Worm (Caenorhabditis elegans) whole organism, L3 larva: Measurements from ENCODE around the gene vhp-1.

ENCODE experiments used
- R02D3.7 ChIP-seq: fragments of 150-350 bp; optimal IDR thresholded peaks from 2 replicates; lab custom pipeline; 2014; ENCODE audit warnings: missing biosample characterization, missing genetic modification characterization
- ZK546.5 ChIP-seq: sonication (generic microtip); optimal IDR thresholded peaks from 2 replicates; lab custom pipeline; 2017; ENCODE audit warnings: missing biosample characterization, missing genetic modification characterization
- aly-2 ChIP-seq: fragments of 150-350 bp; optimal IDR thresholded peaks from 2 replicates; lab custom pipeline; 2014; ENCODE audit warnings: missing biosample characterization, missing genetic modification characterization
- ceh-16 ChIP-seq: sonication (generic microtip); optimal IDR thresholded peaks from 2 replicates; lab custom pipeline; 2017; ENCODE audit warnings: missing biosample characterization, missing genetic modification characterization
- ceh-28 ChIP-seq: fragments of 150-350 bp; optimal IDR thresholded peaks from 2 replicates; lab custom pipeline; 2014; ENCODE audit warnings: missing biosample characterization, missing genetic modification reagents, missing genetic modification characterization
- ceh-82 ChIP-seq: fragments of 150-350 bp; optimal IDR thresholded peaks from 2 replicates; lab custom pipeline; 2014; ENCODE audit warnings: missing biosample characterization, missing genetic modification characterization
- ceh-9 ChIP-seq: sonication (generic microtip); optimal IDR thresholded peaks from 2 replicates; lab custom pipeline; 2018; ENCODE audit warnings: missing biosample characterization, missing genetic modification characterization
- egl-27 ChIP-seq: sonication (generic microtip); optimal IDR thresholded peaks from 4 replicates; lab custom pipeline; 2017; ENCODE audit warnings: missing biosample characterization, missing genetic modification reagents, missing genetic modification characterization
- egl-5 ChIP-seq: fragments of 150-350 bp; optimal IDR thresholded peaks from 2 replicates; lab custom pipeline; 2017; ENCODE audit warnings: missing biosample characterization, missing genetic modification reagents, missing genetic modification characterization, inconsistent platforms
- elt-2 ChIP-seq: sonication (generic microtip); optimal IDR thresholded peaks from 2 replicates; lab custom pipeline; 2016; ENCODE audit warnings: missing genetic modification reagents, mild to moderate bottlenecking, missing genetic modification characterization, missing compliant biosample characterization
- eor-1 ChIP-seq, 2 experiments: fragments of 150-350 bp; optimal IDR thresholded peaks; 2 replicates each; lab custom pipeline; 2014 to 2018; ENCODE audit warnings: missing biosample characterization in 2 of 2, missing genetic modification characterization in 2 of 2
- fkh-10 ChIP-seq: sonication (generic microtip); optimal IDR thresholded peaks from 2 replicates; lab custom pipeline; 2017; ENCODE audit warnings: missing biosample characterization, missing genetic modification reagents, missing genetic modification characterization
- fos-1 ChIP-seq: fragments of 150-350 bp; optimal IDR thresholded peaks from 2 replicates; lab custom pipeline; 2014; ENCODE audit warnings: missing biosample characterization, missing genetic modification characterization
- hmg-11 ChIP-seq: sonication (generic microtip); optimal IDR thresholded peaks from 2 replicates; lab custom pipeline; 2016; ENCODE audit warnings: missing genetic modification characterization, missing compliant biosample characterization
- jun-1 ChIP-seq: fragments of 150-350 bp; optimal IDR thresholded peaks from 2 replicates; lab custom pipeline; 2014; ENCODE audit warnings: missing biosample characterization, missing genetic modification reagents, missing genetic modification characterization
- lin-15B ChIP-seq: fragments of 150-350 bp; optimal IDR thresholded peaks from 2 replicates; lab custom pipeline; 2014; ENCODE audit warnings: missing biosample characterization, missing genetic modification characterization
- lin-39 ChIP-seq: fragments of 150-350 bp; optimal IDR thresholded peaks from 2 replicates; lab custom pipeline; 2018; ENCODE audit warnings: missing biosample characterization, missing genetic modification reagents, missing genetic modification characterization
- lsy-12 ChIP-seq: sonication (generic microtip); optimal IDR thresholded peaks from 2 replicates; lab custom pipeline; 2016; ENCODE audit warnings: mild to moderate bottlenecking, missing genetic modification characterization, missing compliant biosample characterization
- mdl-1 ChIP-seq: fragments of 150-350 bp; optimal IDR thresholded peaks from 2 replicates; lab custom pipeline; 2014; ENCODE audit warnings: missing biosample characterization, missing genetic modification characterization
- mml-1 ChIP-seq: fragments of 150-350 bp; sonication (generic microtip); optimal IDR thresholded peaks from 3 replicates; lab custom pipeline; 2014; ENCODE audit warnings: missing biosample characterization, missing genetic modification characterization
- nfya-1 ChIP-seq: sonication (generic microtip); optimal IDR thresholded peaks from 2 replicates; lab custom pipeline; 2017; ENCODE audit warnings: missing genetic modification characterization, mild to moderate bottlenecking, missing compliant biosample characterization, antibody characterized with exemption, moderate library complexity; ENCODE audit not compliant: insufficient read depth
- nhr-11 ChIP-seq: fragments of 150-350 bp; optimal IDR thresholded peaks from 2 replicates; lab custom pipeline; 2014; ENCODE audit warnings: missing biosample characterization, missing genetic modification characterization
- nhr-12 ChIP-seq: fragments of 150-350 bp; optimal IDR thresholded peaks from 2 replicates; lab custom pipeline; 2014; ENCODE audit warnings: missing biosample characterization, missing genetic modification characterization
- nhr-23 ChIP-seq: fragments of 150-350 bp; optimal IDR thresholded peaks from 2 replicates; lab custom pipeline; 2014; ENCODE audit warnings: missing biosample characterization, missing genetic modification reagents, missing genetic modification characterization
- nhr-237 ChIP-seq: fragments of 150-350 bp; optimal IDR thresholded peaks from 2 replicates; lab custom pipeline; 2014; ENCODE audit warnings: missing biosample characterization, missing genetic modification characterization
- nhr-25 ChIP-seq: sonication (generic microtip); optimal IDR thresholded peaks from 2 replicates; lab custom pipeline; 2017; ENCODE audit warnings: missing biosample characterization, missing genetic modification characterization
- nhr-28 ChIP-seq: fragments of 150-350 bp; optimal IDR thresholded peaks from 2 replicates; lab custom pipeline; 2014; ENCODE audit warnings: missing biosample characterization, missing genetic modification characterization
- nhr-43 ChIP-seq: sonication (generic microtip); optimal IDR thresholded peaks from 2 replicates; lab custom pipeline; 2016; ENCODE audit warnings: mild to moderate bottlenecking, missing genetic modification characterization, missing compliant biosample characterization; ENCODE audit not compliant: poor library complexity, severe bottlenecking
- nhr-67 ChIP-seq: fragments of 150-350 bp; optimal IDR thresholded peaks from 2 replicates; lab custom pipeline; 2014; ENCODE audit warnings: missing biosample characterization, missing genetic modification characterization
- nhr-76 ChIP-seq: fragments of 150-350 bp; sonication (generic microtip); optimal IDR thresholded peaks from 5 replicates; lab custom pipeline; 2014; ENCODE audit warnings: missing biosample characterization, missing genetic modification characterization
- pha-4 ChIP-seq: fragments of 150-350 bp; optimal IDR thresholded peaks from 2 replicates; lab custom pipeline; 2014; ENCODE audit warnings: missing biosample characterization, missing genetic modification reagents, missing genetic modification characterization
- pqm-1 ChIP-seq: fragments of 150-350 bp; optimal IDR thresholded peaks from 2 replicates; lab custom pipeline; 2017; ENCODE audit warnings: missing biosample characterization, missing genetic modification characterization, inconsistent platforms
- sea-2 ChIP-seq: fragments of 150-350 bp; sonication (generic microtip); optimal IDR thresholded peaks from 4 replicates; lab custom pipeline; 2014; ENCODE audit warnings: missing biosample characterization, missing genetic modification reagents, missing genetic modification characterization
- skn-1 ChIP-seq: fragments of 150-350 bp; optimal IDR thresholded peaks from 2 replicates; lab custom pipeline; 2014; ENCODE audit warnings: missing biosample characterization, missing genetic modification characterization
- snpc-4 ChIP-seq: fragments of 150-350 bp; optimal IDR thresholded peaks from 2 replicates; lab custom pipeline; 2014; ENCODE audit warnings: missing biosample characterization, missing genetic modification characterization
- tbx-2 ChIP-seq: sonication (generic microtip); optimal IDR thresholded peaks from 2 replicates; lab custom pipeline; 2016; ENCODE audit warnings: mild to moderate bottlenecking, missing genetic modification characterization, missing compliant biosample characterization
- unc-39 ChIP-seq: sonication (generic microtip); optimal IDR thresholded peaks from 4 replicates; lab custom pipeline; 2017; ENCODE audit warnings: missing biosample characterization, missing genetic modification characterization
- unc-62 ChIP-seq: fragments of 150-350 bp; sonication (generic microtip); optimal IDR thresholded peaks from 4 replicates; lab custom pipeline; 2014; ENCODE audit warnings: missing biosample characterization, missing genetic modification reagents, missing genetic modification characterization
- ztf-11 ChIP-seq: fragments of 150-350 bp; optimal IDR thresholded peaks from 2 replicates; lab custom pipeline; 2014; ENCODE audit warnings: missing biosample characterization, missing genetic modification characterization

The vhp-1 gene

ce11 chrII:5373275-5374047, 50.4 kb downstream of the vhp-1 start, which contains the start of the genes agt-2 and F09E5.3 (continued):
- no peak for TF ChIP-seq mml-1 (tag; lab: Kevin White, UChicago)
- TF ChIP-seq tbx-2 (tag; lab: Kevin White, UChicago): peak; percentile 73
- TF ChIP-seq mdl-1: no peak
- peak; percentile 97 for TF ChIP-seq pha-4 (tag; lab: Kevin White, UChicago)
- TF ChIP-seq ceh-82 (tag; lab: Kevin White, UChicago): peak; percentile 36
- peak; percentile 97 for TF ChIP-seq nhr-23 (tag; lab: Kevin White, UChicago)
- peak; percentile 88 for TF ChIP-seq lin-15B (tag; lab: Kevin White, UChicago)
- no peak for TF ChIP-seq ztf-11 (tag; lab: Kevin White, UChicago)
- no peak for TF ChIP-seq nhr-67
- TF ChIP-seq egl-27: no peak
- TF ChIP-seq ceh-9 (tag; lab: Kevin White, UChicago): no peak
- peak; percentile 88 for TF ChIP-seq nfya-1
- TF ChIP-seq jun-1 (tag; lab: Kevin White, UChicago): peak; percentile 71
- TF ChIP-seq fkh-10: peak; percentile 74
- TF ChIP-seq lsy-12 (tag; lab: Kevin White, UChicago): peak; percentile 84
- no peak for TF ChIP-seq eor-1 (tag; optimal IDR thresholded peaks at IDR 0.05; lab: Kevin White, UChicago)
- no peak for TF ChIP-seq nhr-28 (tag; lab: Kevin White, UChicago)
- peak; percentile 79 for TF ChIP-seq ceh-28
- peak; percentile 89 for TF ChIP-seq nhr-43 (tag; lab: Kevin White, UChicago)

ce11 chrII:5374967-5375366, 51.9 kb downstream of the vhp-1 start, which contains the start of gene algn-2:
algn-2 (plus strand) TSS chrII:5375267.
- no peak for TF ChIP-seq ceh-16 (tag; lab: Kevin White, UChicago)
- no peak for TF ChIP-seq mdl-1
- TF ChIP-seq tbx-2 (tag; lab: Kevin White, UChicago): no peak
- TF ChIP-seq ZK546.5 (tag; lab: Kevin White, UChicago): no peak
- TF ChIP-seq elt-2: peak; percentile 16

- peak; percentile 15 for TF ChIP-seq snpc-4
- TF ChIP-seq pha-4 (tag; lab: Kevin White, UChicago): peak; percentile 63
- no peak for TF ChIP-seq unc-62 (GFP tag; lab: Kevin White, UChicago)
- TF ChIP-seq, all 47 proteins: peak for 2
Measured at ce11 chrII:5377467-5378238, 54.6 kb downstream of the vhp-1 start, which contains the start of gene prdx-2. prdx-2 (plus strand) TSS chrII:5378195.

- TF ChIP-seq egl-5 (tag; lab: Kevin White, UChicago): no peak
- TF ChIP-seq skn-1 (tag; lab: Kevin White, UChicago): peak; percentile 82
- TF ChIP-seq unc-62 (GFP tag; lab: Kevin White, UChicago): no peak
- no peak for TF ChIP-seq tbx-2 (tag; lab: Kevin White, UChicago)
- TF ChIP-seq nhr-12 (tag; lab: Kevin White, UChicago): no peak
- no peak for TF ChIP-seq pha-4 (tag; lab: Kevin White, UChicago)
- no peak for TF ChIP-seq nhr-67
- TF ChIP-seq nhr-43 (tag; lab: Kevin White, UChicago): peak; percentile 5
- TF ChIP-seq snpc-4: no peak
- no peak for TF ChIP-seq lin-39 (tag; lab: Kevin White, UChicago)
- peak; percentile 9 for TF ChIP-seq nhr-23 (tag; lab: Kevin White, UChicago)
- TF ChIP-seq nhr-25 (tag; lab: Kevin White, UChicago): peak; percentile 68
- TF ChIP-seq nhr-237 (tag; lab: Kevin White, UChicago): no peak
- TF ChIP-seq ceh-16 (tag; lab: Kevin White, UChicago): no peak
Measured at ce11 chrII:5378239-5378521, 55.1 kb downstream of the vhp-1 start.

ce11 chrII:5379614-5380077, 56.6 kb downstream of the vhp-1 start, which contains the start of gene pkc-3:
pkc-3 (plus strand) TSS chrII:5380027.
- TF ChIP-seq pha-4 (tag; lab: Kevin White, UChicago) (peak; percentile 94), nhr-23 (tag; lab: Kevin White, UChicago) (peak; percentile 89), unc-39 (tag; lab: Kevin White, UChicago) (no peak), mdl-1 (no peak), ZK546.5 (tag; lab: Kevin White, UChicago) (no peak), hmg-11 (peak; percentile 81), ceh-9 (tag; lab: Kevin White, UChicago) (no peak), nhr-76 (tag; lab: Kevin White, UChicago) (no peak), nhr-25 (tag; lab: Kevin White, UChicago) (peak; percentile 98), sea-2 (GFP tag; lab: Kevin White, UChicago) (no peak), nhr-11 (tag; lab: Kevin White, UChicago) (no peak), nfya-1 (peak; percentile 53), egl-27 (no peak), elt-2 (peak; percentile 85), R02D3.7 (tag; lab: Kevin White, UChicago) (peak; percentile 7), snpc-4 (peak; percentile 18), ceh-28 (peak; percentile 37), ztf-11 (tag; lab: Kevin White, UChicago) (no peak), tbx-2 (tag; lab: Kevin White, UChicago) (peak; percentile 45), skn-1 (tag; lab: Kevin White, UChicago) (no peak), aly-2 (no peak), nhr-43 (tag; lab: Kevin White, UChicago) (peak; percentile 51), fos-1 (tag; lab: Kevin White, UChicago) (peak; percentile 80), pqm-1 (tag; lab: Kevin White, UChicago) (peak; percentile 50)
